Worm (Caenorhabditis elegans) whole organism, late embryonic: ENCODE data around the gene cah-1.

Source experiments
- C08G9.2 ChIP-seq: sonication (generic microtip); optimal IDR thresholded peaks from 2 replicates; lab custom pipeline; 2016; ENCODE audit warnings: mild to moderate bottlenecking, missing genetic modification characterization, moderate library complexity, missing compliant biosample characterization
- K02D7.2 ChIP-seq: sonication (generic microtip); optimal IDR thresholded peaks from 2 replicates; lab custom pipeline; 2017; ENCODE audit warnings: mild to moderate bottlenecking, missing genetic modification characterization, missing compliant biosample characterization
- K09A11.1 ChIP-seq: sonication (generic microtip); optimal IDR thresholded peaks from 2 replicates; lab custom pipeline; 2017; ENCODE audit warnings: antibody characterized with exemption, mild to moderate bottlenecking, missing genetic modification characterization, missing compliant biosample characterization; ENCODE audit not compliant: insufficient read depth
- Y22D7AL.16 ChIP-seq: sonication (generic microtip); optimal IDR thresholded peaks from 2 replicates; lab custom pipeline; 2016; ENCODE audit warnings: missing genetic modification characterization, missing compliant biosample characterization
- ahr-1 ChIP-seq: sonication (generic microtip); optimal IDR thresholded peaks from 2 replicates; lab custom pipeline; 2016; ENCODE audit warnings: missing genetic modification characterization, missing compliant biosample characterization
- ceh-14 ChIP-seq: sonication (generic microtip); optimal IDR thresholded peaks from 2 replicates; lab custom pipeline; 2016; ENCODE audit warnings: missing genotype, missing genetic modification characterization, missing compliant biosample characterization
- ceh-18 ChIP-seq: sonication (generic microtip); optimal IDR thresholded peaks from 2 replicates; lab custom pipeline; 2016; ENCODE audit warnings: missing genetic modification characterization, missing compliant biosample characterization
- ceh-22 ChIP-seq: sonication (generic microtip); optimal IDR thresholded peaks from 2 replicates; lab custom pipeline; 2017; ENCODE audit warnings: missing biosample characterization, missing genetic modification characterization
- ceh-24 ChIP-seq: sonication (generic microtip); optimal IDR thresholded peaks from 2 replicates; lab custom pipeline; 2016; ENCODE audit warnings: mild to moderate bottlenecking, missing genetic modification characterization, missing compliant biosample characterization
- ceh-30 ChIP-seq: fragments of 150-350 bp; optimal IDR thresholded peaks from 2 replicates; lab custom pipeline; 2014; ENCODE audit warnings: missing biosample characterization, missing genetic modification characterization
- ceh-31 ChIP-seq: sonication (generic microtip); optimal IDR thresholded peaks from 2 replicates; lab custom pipeline; 2016; ENCODE audit warnings: missing genetic modification characterization, missing compliant biosample characterization
- ceh-48 ChIP-seq: sonication (generic microtip); optimal IDR thresholded peaks from 2 replicates; lab custom pipeline; 2016; ENCODE audit warnings: missing genetic modification characterization, inconsistent platforms, missing compliant biosample characterization
- ceh-6 ChIP-seq: fragments of 200-800 bp; sonication (Bioruptor generic); optimal IDR thresholded peaks from 2 replicates; lab custom pipeline; 2018; ENCODE audit warnings: mild to moderate bottlenecking, missing genetic modification characterization, missing compliant biosample characterization
- ceh-9 ChIP-seq: sonication (generic microtip); optimal IDR thresholded peaks from 2 replicates; lab custom pipeline; 2016; ENCODE audit warnings: mild to moderate bottlenecking, missing genetic modification characterization, inconsistent platforms, missing compliant biosample characterization
- che-1 ChIP-seq: sonication (generic microtip); optimal IDR thresholded peaks from 2 replicates; lab custom pipeline; 2016; ENCODE audit warnings: mild to moderate bottlenecking, missing genetic modification characterization, missing compliant biosample characterization
- dmd-4 ChIP-seq: sonication (generic microtip); optimal IDR thresholded peaks from 2 replicates; lab custom pipeline; 2016; ENCODE audit warnings: borderline replicate concordance, missing genetic modification characterization, missing compliant biosample characterization
- dve-1 ChIP-seq: sonication (generic microtip); optimal IDR thresholded peaks from 2 replicates; lab custom pipeline; 2017; ENCODE audit warnings: antibody characterized with exemption, mild to moderate bottlenecking, missing genetic modification characterization, missing compliant biosample characterization
- elt-4 ChIP-seq: sonication (generic microtip); optimal IDR thresholded peaks from 2 replicates; lab custom pipeline; 2016; ENCODE audit warnings: missing genetic modification characterization, missing compliant biosample characterization
- ets-4 ChIP-seq: sonication (generic microtip); optimal IDR thresholded peaks from 2 replicates; lab custom pipeline; 2016; ENCODE audit warnings: missing genetic modification characterization, missing compliant biosample characterization
- fax-1 ChIP-seq: sonication (generic microtip); optimal IDR thresholded peaks from 2 replicates; lab custom pipeline; 2016; ENCODE audit warnings: missing genotype, missing genetic modification characterization, missing compliant biosample characterization
- fkh-10 ChIP-seq: fragments of 150-350 bp; optimal IDR thresholded peaks from 2 replicates; lab custom pipeline; 2014; ENCODE audit warnings: missing biosample characterization, missing genetic modification reagents, missing genetic modification characterization
- fkh-6 ChIP-seq: sonication (generic microtip); optimal IDR thresholded peaks from 2 replicates; lab custom pipeline; 2016; ENCODE audit warnings: missing genetic modification characterization, missing compliant biosample characterization
- gmeb-2 ChIP-seq: sonication (generic microtip); optimal IDR thresholded peaks from 2 replicates; lab custom pipeline; 2016; ENCODE audit warnings: missing genetic modification characterization, inconsistent platforms, missing compliant biosample characterization
- hlh-13 ChIP-seq: fragments of 200-800 bp; sonication (Bioruptor generic); optimal IDR thresholded peaks from 2 replicates; lab custom pipeline; 2018; ENCODE audit warnings: mild to moderate bottlenecking, missing genetic modification characterization, missing compliant biosample characterization
- hlh-15 ChIP-seq: sonication (generic microtip); optimal IDR thresholded peaks from 2 replicates; lab custom pipeline; 2016; ENCODE audit warnings: missing genetic modification characterization, missing compliant biosample characterization
- hlh-30 ChIP-seq: sonication (generic microtip); optimal IDR thresholded peaks from 2 replicates; lab custom pipeline; 2017; ENCODE audit warnings: antibody characterized with exemption, missing genetic modification characterization, missing compliant biosample characterization; ENCODE audit not compliant: insufficient read depth
- hlh-8 ChIP-seq: sonication (generic microtip); optimal IDR thresholded peaks from 2 replicates; lab custom pipeline; 2016; ENCODE audit warnings: missing genotype, missing genetic modification characterization, missing compliant biosample characterization
- lim-6 ChIP-seq: sonication (generic microtip); optimal IDR thresholded peaks from 2 replicates; lab custom pipeline; 2016; ENCODE audit warnings: missing genetic modification characterization, missing compliant biosample characterization
- madf-2 ChIP-seq: sonication (generic microtip); optimal IDR thresholded peaks from 2 replicates; lab custom pipeline; 2017; ENCODE audit warnings: missing genetic modification characterization, missing compliant biosample characterization
- mec-3 ChIP-seq: sonication (generic microtip); optimal IDR thresholded peaks from 2 replicates; lab custom pipeline; 2016; ENCODE audit warnings: borderline replicate concordance, missing genetic modification characterization, missing compliant biosample characterization
- npax-4 ChIP-seq: sonication (generic microtip); optimal IDR thresholded peaks from 2 replicates; lab custom pipeline; 2016; ENCODE audit warnings: missing genetic modification characterization, missing compliant biosample characterization
- odd-2 ChIP-seq: sonication (generic microtip); optimal IDR thresholded peaks from 2 replicates; lab custom pipeline; 2017; ENCODE audit warnings: antibody characterized with exemption, mild to moderate bottlenecking, missing genetic modification characterization, missing compliant biosample characterization
- pag-3 ChIP-seq: sonication (generic microtip); optimal IDR thresholded peaks from 2 replicates; lab custom pipeline; 2016; ENCODE audit warnings: missing compliant biosample characterization, missing genetic modification characterization, borderline replicate concordance
- pha-2 ChIP-seq: sonication (generic microtip); optimal IDR thresholded peaks from 2 replicates; lab custom pipeline; 2017; ENCODE audit warnings: mild to moderate bottlenecking, missing genetic modification characterization, missing compliant biosample characterization
- pha-4 ChIP-seq: fragments of 150-350 bp; optimal IDR thresholded peaks from 2 replicates; lab custom pipeline; 2018; ENCODE audit warnings: missing biosample characterization, missing genetic modification reagents, missing genetic modification characterization
- pqm-1 ChIP-seq: sonication (generic microtip); optimal IDR thresholded peaks from 2 replicates; lab custom pipeline; 2016; ENCODE audit warnings: missing genetic modification characterization, missing compliant biosample characterization
- pros-1 ChIP-seq: fragments of 150-350 bp; optimal IDR thresholded peaks from 2 replicates; lab custom pipeline; 2014; ENCODE audit warnings: missing biosample characterization, missing genetic modification reagents, missing genetic modification characterization
- sdc-2 ChIP-seq: sonication (generic microtip); optimal IDR thresholded peaks from 2 replicates; lab custom pipeline; 2016; ENCODE audit warnings: missing genotype, missing genetic modification characterization, missing compliant biosample characterization
- sox-2 ChIP-seq: fragments of 200-800 bp; sonication (Bioruptor generic); IDR thresholded peaks from 2 replicates; pipeline ENCODE4 v1.3.6; 2022; ENCODE audit warnings: missing genetic modification reagents, missing genetic modification characterization, missing compliant biosample characterization
- syd-9 ChIP-seq: sonication (generic microtip); optimal IDR thresholded peaks from 2 replicates; lab custom pipeline; 2016; ENCODE audit warnings: mild to moderate bottlenecking, missing genetic modification characterization, moderate library complexity, missing compliant biosample characterization
- tbx-2 ChIP-seq: sonication (generic microtip); optimal IDR thresholded peaks from 2 replicates; lab custom pipeline; 2016; ENCODE audit warnings: missing genetic modification characterization, missing compliant biosample characterization
- unc-3 ChIP-seq, 2 experiments: fragments of 200-800 bp in 1 of 2; sonication (Bioruptor generic) in 1 of 2; sonication (generic microtip) in 1 of 2; conservative IDR thresholded peaks in 1 of 2; optimal IDR thresholded peaks in 1 of 2; 2 replicates each; pipeline versions ENCODE4 v1.3.6 to Lab custom; 2016 to 2022; ENCODE audit warnings: missing compliant biosample characterization in 2 of 2, missing genetic modification characterization in 2 of 2, missing genetic modification reagents in 1 of 2
- unc-55 ChIP-seq: sonication (generic microtip); optimal IDR thresholded peaks from 2 replicates; lab custom pipeline; 2017; ENCODE audit warnings: missing biosample characterization, missing genetic modification reagents, missing genetic modification characterization
- unc-86 ChIP-seq: sonication (generic microtip); optimal IDR thresholded peaks from 2 replicates; lab custom pipeline; 2016; ENCODE audit warnings: missing genetic modification characterization, missing compliant biosample characterization
- zip-5 ChIP-seq: sonication (generic microtip); optimal IDR thresholded peaks from 2 replicates; lab custom pipeline; 2016; ENCODE audit warnings: missing genetic modification characterization, missing compliant biosample characterization

Gene cah-1

ce11 chrIII:5102616-5103015 lies 17.2 kb upstream of the cah-1 start, which contains the start of gene F54D8.6 (continued):
- no peak for TF ChIP-seq ahr-1 (tag; lab: Kevin White, UChicago)
- TF ChIP-seq ets-4 (tag; lab: Kevin White, UChicago) = peak; percentile 77
- TF ChIP-seq ceh-18 (tag; lab: Kevin White, UChicago) = no peak
- peak; percentile 2 for TF ChIP-seq pha-2 (tag; lab: Kevin White, UChicago)
- no peak for TF ChIP-seq ceh-14 (tag; lab: Kevin White, UChicago)
- TF ChIP-seq sox-2 = no peak
- no peak for TF ChIP-seq ceh-22 (tag; lab: Kevin White, UChicago)
- TF ChIP-seq pros-1 (tag; lab: Kevin White, UChicago) = no peak
- TF ChIP-seq hlh-13 (GFP tag; lab: Kevin White, UChicago) = no peak
- TF ChIP-seq hlh-30 (tag; lab: Kevin White, UChicago) = no peak
- TF ChIP-seq C08G9.2 (tag; lab: Kevin White, UChicago) = no peak
- no peak for TF ChIP-seq unc-3 (GFP tag; conservative IDR thresholded peaks at IDR 0.05; lab: Robert Waterston, UW)
- no peak for TF ChIP-seq unc-3 (tag; optimal IDR thresholded peaks at IDR 0.05; lab: Kevin White, UChicago)
- no peak for TF ChIP-seq mec-3 (tag; lab: Kevin White, UChicago)
- TF ChIP-seq K02D7.2 (tag; lab: Kevin White, UChicago) = no peak
- no peak for TF ChIP-seq lim-6 (tag; lab: Kevin White, UChicago)
- no peak for TF ChIP-seq unc-86 (tag; lab: Kevin White, UChicago)
- no peak for TF ChIP-seq pha-4 (tag; lab: Kevin White, UChicago)
- TF ChIP-seq madf-2 (tag; lab: Kevin White, UChicago) = no peak
- no peak for TF ChIP-seq fkh-10
- TF ChIP-seq fkh-6 (tag; lab: Kevin White, UChicago) = no peak
- no peak for TF ChIP-seq dve-1
- TF ChIP-seq ceh-48 = peak; percentile 71
- TF ChIP-seq hlh-8 (tag; lab: Kevin White, UChicago) = peak; percentile 6
- TF ChIP-seq unc-55 (GFP tag; lab: Kevin White, UChicago) = no peak
- no peak for TF ChIP-seq npax-4 (tag; lab: Kevin White, UChicago)
- TF ChIP-seq ceh-31 (tag; lab: Kevin White, UChicago) = peak; percentile 76
- TF ChIP-seq pag-3 = no peak
- TF ChIP-seq K09A11.1 (tag; lab: Kevin White, UChicago) = no peak
- TF ChIP-seq sdc-2 (tag; lab: Kevin White, UChicago) = no peak
- no peak for TF ChIP-seq odd-2 (tag; lab: Kevin White, UChicago)
- TF ChIP-seq che-1 (tag; lab: Kevin White, UChicago) = no peak
- no peak for TF ChIP-seq ceh-30
- TF ChIP-seq zip-5 (tag; lab: Kevin White, UChicago) = peak; percentile 19
- no peak for TF ChIP-seq gmeb-2
- TF ChIP-seq dmd-4 (tag; lab: Kevin White, UChicago) = no peak
- TF ChIP-seq hlh-15 (tag; lab: Kevin White, UChicago) = no peak
- no peak for TF ChIP-seq pqm-1
- TF ChIP-seq elt-4 = no peak
- TF ChIP-seq tbx-2 (tag; lab: Kevin White, UChicago) = peak; percentile 37
- no peak for TF ChIP-seq ceh-24 (tag; lab: Kevin White, UChicago)
- TF ChIP-seq Y22D7AL.16 (tag; lab: Kevin White, UChicago) = no peak
- TF ChIP-seq ceh-6 = no peak
- TF ChIP-seq fax-1 (tag; lab: Kevin White, UChicago) = peak; percentile 4
- no peak for TF ChIP-seq syd-9 (tag; lab: Kevin White, UChicago)
- TF ChIP-seq ceh-9 (tag; lab: Kevin White, UChicago) = no peak
